Fruit fly (Drosophila melanogaster) whole organism, wandering third instar larva: ENCODE results near the gene Tk.

Experiments used
- Abd-B ChIP-seq: fragments of >200 bp; optimal IDR thresholded peaks from 2 replicates; lab custom pipeline; 2017; ENCODE audit warnings: missing biosample characterization, missing genetic modification characterization
- CG32264 ChIP-seq: fragments of 200-800 bp; sonication (Bioruptor generic); optimal IDR thresholded peaks from 2 replicates; lab custom pipeline; 2016; ENCODE audit warnings: missing biosample characterization, missing genetic modification characterization
- CG9705 ChIP-seq: fragments of 200-800 bp; sonication (Bioruptor generic); optimal IDR thresholded peaks from 2 replicates; lab custom pipeline; 2018; ENCODE audit warnings: missing biosample characterization, mild to moderate bottlenecking, missing genetic modification characterization
- CrebA ChIP-seq: fragments of 200-800 bp; sonication (Bioruptor generic); optimal IDR thresholded peaks from 2 replicates; lab custom pipeline; 2016; ENCODE audit warnings: missing biosample characterization, mild to moderate bottlenecking, missing genetic modification characterization, borderline replicate concordance
- Dfd ChIP-seq: fragments of >200 bp; optimal IDR thresholded peaks from 2 replicates; lab custom pipeline; 2017; ENCODE audit warnings: missing biosample characterization, missing genetic modification characterization
- Dif ChIP-seq: fragments of 200-275, 200-300 bp; sonication (Bioruptor generic); optimal IDR thresholded peaks from 2 replicates; lab custom pipeline; 2018; ENCODE audit warnings: missing biosample characterization, missing genetic modification characterization; ENCODE audit not compliant: partially characterized antibody
- GATAd ChIP-seq: sonication (Bioruptor generic); optimal IDR thresholded peaks from 2 replicates; lab custom pipeline; 2016; ENCODE audit warnings: missing biosample characterization, missing genetic modification characterization
- Hnf4 ChIP-seq: fragments of 200-800 bp; sonication (Bioruptor generic); optimal IDR thresholded peaks from 2 replicates; lab custom pipeline; 2016; ENCODE audit warnings: missing biosample characterization, mild to moderate bottlenecking, missing genetic modification characterization
- Hr83 ChIP-seq: fragments of 200-300 bp; sonication (Bioruptor generic); optimal IDR thresholded peaks from 2 replicates; lab custom pipeline; 2016; ENCODE audit warnings: missing biosample characterization, mild to moderate bottlenecking, missing genetic modification characterization, moderate library complexity; ENCODE audit not compliant: poor library complexity, severe bottlenecking
- Jra ChIP-seq: sonication (Bioruptor generic); optimal IDR thresholded peaks from 2 replicates; lab custom pipeline; 2016; ENCODE audit warnings: missing biosample characterization, missing genetic modification characterization
- Mio ChIP-seq: sonication (Bioruptor generic); optimal IDR thresholded peaks from 2 replicates; lab custom pipeline; 2016; ENCODE audit warnings: missing biosample characterization, missing genetic modification characterization
- Myc ChIP-seq: fragments of >200 bp; optimal IDR thresholded peaks from 2 replicates; lab custom pipeline; 2017
- N ChIP-seq: fragments of >200 bp; optimal IDR thresholded peaks from 2 replicates; lab custom pipeline; 2018; ENCODE audit warnings: missing biosample characterization, missing external identifiers, missing genetic modification characterization
- OdsH ChIP-seq: fragments of 200-800 bp; sonication (Bioruptor generic); optimal IDR thresholded peaks from 2 replicates; lab custom pipeline; 2016; ENCODE audit warnings: missing biosample characterization, mild to moderate bottlenecking, missing genetic modification characterization
- Rel ChIP-seq, 2 experiments: fragments of 200-800 bp; sonication (Bioruptor generic) in 1 of 2; optimal IDR thresholded peaks; 2 replicates in 1 of 2; 3 replicates in 1 of 2; lab custom pipeline; 2016 to 2019; ENCODE audit warnings: mild to moderate bottlenecking in 2 of 2, missing biosample characterization in 2 of 2, missing genetic modification characterization in 2 of 2, moderate library complexity in 1 of 2
- Sp1 ChIP-seq: fragments of 200-800 bp; sonication (Bioruptor generic); optimal IDR thresholded peaks from 3 replicates; lab custom pipeline; 2019; ENCODE audit warnings: missing biosample characterization, mild to moderate bottlenecking, missing genetic modification characterization, moderate library complexity
- Vsx2 ChIP-seq: fragments of 200-300, 225-300 bp; sonication (Bioruptor generic); optimal IDR thresholded peaks from 2 replicates; lab custom pipeline; 2018; ENCODE audit warnings: missing biosample characterization, missing genetic modification characterization; ENCODE audit not compliant: partially characterized antibody
- br ChIP-seq: fragments of 200-800 bp; sonication (Bioruptor generic); optimal IDR thresholded peaks from 2 replicates; lab custom pipeline; 2016; ENCODE audit warnings: missing biosample characterization, missing genetic modification characterization
- dl ChIP-seq, 2 experiments: fragments of 175-275, 200-275 bp in 1 of 2; fragments of 200-275 bp in 1 of 2; sonication (Bioruptor generic); optimal IDR thresholded peaks; lab custom pipeline; 2018; ENCODE audit warnings: mild to moderate bottlenecking in 2 of 2, missing biosample characterization in 2 of 2, missing genetic modification characterization in 2 of 2, moderate library complexity in 2 of 2; ENCODE audit not compliant: partially characterized antibody in 2 of 2, insufficient read depth in 1 of 2
- dmrt93B ChIP-seq: fragments of 200-800 bp; sonication (Bioruptor generic); optimal IDR thresholded peaks from 2 replicates; lab custom pipeline; 2018; ENCODE audit warnings: missing biosample characterization, mild to moderate bottlenecking, missing genetic modification characterization
- dsf ChIP-seq: sonication (Bioruptor generic); optimal IDR thresholded peaks from 2 replicates; lab custom pipeline; 2016; ENCODE audit warnings: missing biosample characterization, missing genetic modification characterization, borderline replicate concordance
- ey ChIP-seq: fragments of 200-800 bp; sonication (Bioruptor generic); optimal IDR thresholded peaks from 2 replicates; lab custom pipeline; 2016; ENCODE audit warnings: missing biosample characterization, missing genetic modification characterization
- foxo ChIP-seq, 2 experiments: fragments of 200-800 bp; sonication (Bioruptor generic); optimal IDR thresholded peaks; 2 replicates in 1 of 2; 3 replicates in 1 of 2; lab custom pipeline; 2016 to 2017; ENCODE audit warnings: missing biosample characterization in 2 of 2, missing genetic modification characterization in 2 of 2
- fru ChIP-seq: fragments of 200-800 bp; sonication (Bioruptor generic); optimal IDR thresholded peaks from 3 replicates; lab custom pipeline; 2016; ENCODE audit warnings: missing biosample characterization, mild to moderate bottlenecking, missing genetic modification characterization
- h ChIP-seq: fragments of 200-800 bp; sonication (Bioruptor generic); optimal IDR thresholded peaks from 3 replicates; lab custom pipeline; 2016; ENCODE audit warnings: missing biosample characterization, mild to moderate bottlenecking, missing genetic modification characterization
- jim ChIP-seq: fragments of 175-275, 200-325 bp; sonication (Bioruptor generic); optimal IDR thresholded peaks from 2 replicates; lab custom pipeline; 2016; ENCODE audit warnings: missing biosample characterization, mild to moderate bottlenecking, missing genetic modification characterization
- lola ChIP-seq: fragments of >200 bp; optimal IDR thresholded peaks from 2 replicates; lab custom pipeline; 2017; ENCODE audit warnings: missing biosample characterization, missing genetic modification characterization
- pan ChIP-seq: fragments of >200 bp; optimal IDR thresholded peaks from 2 replicates; lab custom pipeline; 2017
- psq ChIP-seq: fragments of 200-800 bp; sonication (Bioruptor generic); optimal IDR thresholded peaks from 3 replicates; lab custom pipeline; 2017; ENCODE audit warnings: missing biosample characterization, mild to moderate bottlenecking, missing genetic modification characterization, moderate library complexity
- sage ChIP-seq: fragments of 200-800 bp; sonication (Bioruptor generic); optimal IDR thresholded peaks from 2 replicates; lab custom pipeline; 2016; ENCODE audit warnings: missing biosample characterization, mild to moderate bottlenecking, missing genetic modification characterization
- sv ChIP-seq: fragments of 200-800 bp; sonication (Bioruptor generic); optimal IDR thresholded peaks from 3 replicates; lab custom pipeline; 2016; ENCODE audit warnings: missing biosample characterization, missing genetic modification characterization
- tai ChIP-seq: sonication (Bioruptor generic); optimal IDR thresholded peaks from 2 replicates; lab custom pipeline; 2016; ENCODE audit warnings: missing biosample characterization, missing genetic modification characterization
- usp ChIP-seq: fragments of >200 bp; optimal IDR thresholded peaks from 2 replicates; lab custom pipeline; 2017; ENCODE audit warnings: missing biosample characterization, missing genetic modification characterization
- woc ChIP-seq: sonication (Bioruptor generic); optimal IDR thresholded peaks from 2 replicates; lab custom pipeline; 2016; ENCODE audit warnings: missing biosample characterization, mild to moderate bottlenecking, missing genetic modification characterization

Gene Tk

dm6 chr3R:12005417-12005816, at the start of gene Tk:
Gene Tk (minus strand): TSS chr3R:12005473.
- TF ChIP-seq dmrt93B (GFP tag; lab: Kevin White, UChicago) (no peak), sage (GFP tag; lab: Kevin White, UChicago) (no peak), Abd-B (no peak), Myc (lab: Kevin White, UChicago) (no peak), foxo (GFP tag; optimal IDR thresholded peaks at IDR 0.05; lab: Kevin White, UChicago) (no peak), h (no peak), Rel (GFP tag; optimal IDR thresholded peaks at IDR 0.05; lab: Kevin White, UChicago) (no peak), Rel (tag; optimal IDR thresholded peaks at IDR 0.05; lab: Kevin White, UChicago) (no peak), fru (GFP tag; lab: Kevin White, UChicago) (no peak), CrebA (no peak), dsf (GFP tag; lab: Kevin White, UChicago) (no peak), lola (GFP tag; lab: Kevin White, UChicago) (no peak), dl (GFP tag; optimal IDR thresholded peaks at IDR 0.05; lab: Kevin White, UChicago; ENCODE audit: insufficient read depth in 1 of 2, partially characterized antibody in 2 of 2) (no peak), Hnf4 (GFP tag; lab: Kevin White, UChicago) (no peak), Dfd (no peak), psq (GFP tag; lab: Kevin White, UChicago) (no peak), br (GFP tag; lab: Kevin White, UChicago) (no peak)

- TF ChIP-seq ey (GFP tag; lab: Kevin White, UChicago) (no peak), usp (GFP tag; lab: Kevin White, UChicago) (no peak), sv (GFP tag; lab: Kevin White, UChicago) (no peak), dl (GFP tag; optimal IDR thresholded peaks at IDR 0.05; lab: Kevin White, UChicago; ENCODE audit: insufficient read depth in 1 of 2, partially characterized antibody in 2 of 2) (no peak), Vsx2 (GFP tag; lab: Kevin White, UChicago) (no peak), pan (lab: Kevin White, UChicago) (no peak), Dif (GFP tag; lab: Kevin White, UChicago) (no peak), woc (GFP tag; lab: Kevin White, UChicago) (no peak), Hr83 (no peak), OdsH (GFP tag; lab: Kevin White, UChicago) (no peak), Rel (GFP tag; optimal IDR thresholded peaks at IDR 0.05; lab: Kevin White, UChicago) (no peak), Rel (tag; optimal IDR thresholded peaks at IDR 0.05; lab: Kevin White, UChicago) (no peak), tai (no peak), dmrt93B (GFP tag; lab: Kevin White, UChicago) (no peak), Sp1 (no peak), br (GFP tag; lab: Kevin White, UChicago) (no peak), dsf (GFP tag; lab: Kevin White, UChicago) (no peak), CG32264 (GFP tag; lab: Kevin White, UChicago) (no peak), fru (GFP tag; lab: Kevin White, UChicago) (no peak)
Measured at dm6 chr3R:12049113-12049512, 43.8 kb upstream of the Tk start, which contains the start of gene CG14739. Gene CG14739 (minus strand): TSS chr3R:12049213.

dm6 chr3R:12040228-12040627, 35.0 kb upstream of the Tk start, which contains the start of gene CG14736:
Gene CG14736 (plus strand): TSS chr3R:12040528.
- TF ChIP-seq br (GFP tag; lab: Kevin White, UChicago) (no peak), CG32264 (GFP tag; lab: Kevin White, UChicago) (no peak), Abd-B (no peak), jim (GFP tag; lab: Kevin White, UChicago) (no peak), Dif (GFP tag; lab: Kevin White, UChicago) (no peak), fru (GFP tag; lab: Kevin White, UChicago) (no peak)

- TF ChIP-seq Sp1 (no peak), jim (GFP tag; lab: Kevin White, UChicago) (no peak), Jra (no peak), dl (GFP tag; optimal IDR thresholded peaks at IDR 0.05; lab: Kevin White, UChicago; ENCODE audit: insufficient read depth in 1 of 2, partially characterized antibody in 2 of 2) (no peak), dsf (GFP tag; lab: Kevin White, UChicago) (no peak), ey (GFP tag; lab: Kevin White, UChicago) (no peak), lola (GFP tag; lab: Kevin White, UChicago) (no peak), Mio (no peak), N (no peak), Myc (lab: Kevin White, UChicago) (no peak), CG9705 (GFP tag; lab: Kevin White, UChicago) (no peak), br (GFP tag; lab: Kevin White, UChicago) (no peak), sv (GFP tag; lab: Kevin White, UChicago) (no peak), Hnf4 (GFP tag; lab: Kevin White, UChicago) (no peak), Dfd (no peak), h (no peak), GATAd (GFP tag; lab: Kevin White, UChicago) (no peak), OdsH (GFP tag; lab: Kevin White, UChicago) (no peak), Hr83 (no peak)
Measured at dm6 chr3R:12032842-12033241, 27.6 kb upstream of the Tk start, which contains the start of gene ssp5. Gene ssp5 (plus strand): TSS chr3R:12033142.
